Worm (Caenorhabditis elegans) whole organism, L4 larva: ENCODE data around the gene fbxa-209.

Source experiments
- D1046.2 ChIP-seq: fragments of 200-800 bp; sonication (Bioruptor generic); IDR thresholded peaks from 2 replicates; pipeline ENCODE4 v1.3.6; 2022; ENCODE audit warnings: missing genetic modification characterization, missing compliant biosample characterization
- F26F4.8 ChIP-seq: fragments of 200-800 bp; sonication (Bioruptor generic); conservative IDR thresholded peaks from 2 replicates; pipeline ENCODE4 v1.3.6; 2022; ENCODE audit warnings: missing genetic modification characterization, missing compliant biosample characterization
- F44E2.7 ChIP-seq: fragments of 200-800 bp; sonication (Bioruptor generic); IDR thresholded peaks from 2 replicates; pipeline ENCODE4 v2.1.2; 2022; ENCODE audit warnings: missing genetic modification characterization, missing compliant biosample characterization
- R02D3.7 ChIP-seq: fragments of 150-350 bp; sonication (generic microtip); optimal IDR thresholded peaks from 3 replicates; lab custom pipeline; 2014; ENCODE audit warnings: missing biosample characterization, missing genetic modification characterization
- T20F7.1 ChIP-seq: fragments of 200-800 bp; sonication (Bioruptor generic); optimal IDR thresholded peaks from 2 replicates; lab custom pipeline; 2018; ENCODE audit warnings: mild to moderate bottlenecking, missing genetic modification characterization, missing compliant biosample characterization
- T26A8.4 ChIP-seq: fragments of 200-800 bp; sonication (Bioruptor generic); IDR thresholded peaks from 2 replicates; pipeline ENCODE4 v1.3.6; 2022; ENCODE audit warnings: missing genetic modification characterization, missing compliant biosample characterization
- Y75B8A.6 ChIP-seq: fragments of 200-800 bp; sonication (Bioruptor generic); IDR thresholded peaks from 2 replicates; pipeline ENCODE4 v1.3.6; 2022; ENCODE audit warnings: missing genetic modification reagents, missing genetic modification characterization, missing compliant biosample characterization
- ZK546.5 ChIP-seq, 2 experiments: sonication (generic microtip); optimal IDR thresholded peaks; 2 replicates each; lab custom pipeline; 2017; ENCODE audit warnings: missing biosample characterization in 2 of 2, missing genetic modification characterization in 2 of 2
- aly-2 ChIP-seq: sonication (generic microtip); optimal IDR thresholded peaks from 2 replicates; lab custom pipeline; 2018; ENCODE audit warnings: missing biosample characterization, missing genetic modification characterization
- ceh-20 ChIP-seq: fragments of 200-800 bp; sonication (Bioruptor generic); IDR thresholded peaks from 2 replicates; pipeline ENCODE4 v1.3.6; 2022; ENCODE audit warnings: missing genetic modification reagents, missing genetic modification characterization, missing compliant biosample characterization
- ceh-32 ChIP-seq: sonication (generic microtip); optimal IDR thresholded peaks from 2 replicates; lab custom pipeline; 2016; ENCODE audit warnings: mild to moderate bottlenecking, missing genetic modification characterization, missing compliant biosample characterization; ENCODE audit not compliant: poor library complexity
- ceh-44 ChIP-seq: fragments of 200-800 bp; sonication (Bioruptor generic); IDR thresholded peaks from 2 replicates; pipeline ENCODE4 v1.3.6; 2022; ENCODE audit warnings: missing genetic modification reagents, missing genetic modification characterization, missing compliant biosample characterization
- daf-12 ChIP-seq: fragments of 150-350 bp; optimal IDR thresholded peaks from 2 replicates; lab custom pipeline; 2014; ENCODE audit warnings: missing biosample characterization, missing genetic modification reagents, missing genetic modification characterization
- daf-16 ChIP-seq, 3 experiments: sonication (generic microtip); optimal IDR thresholded peaks; 2 replicates each; lab custom pipeline; 2016 to 2017; ENCODE audit warnings: missing genetic modification characterization in 3 of 3, missing genetic modification reagents in 3 of 3, mild to moderate bottlenecking in 2 of 3, missing compliant biosample characterization in 2 of 3, missing biosample characterization in 1 of 3, moderate library complexity in 1 of 3
- daf-8 ChIP-seq: fragments of 200-800 bp; sonication (Bioruptor generic); IDR thresholded peaks from 2 replicates; pipeline ENCODE4 v1.3.6; 2022; ENCODE audit warnings: missing genetic modification characterization, missing compliant biosample characterization
- dpl-1 ChIP-seq: fragments of 150-350 bp; optimal IDR thresholded peaks from 2 replicates; lab custom pipeline; 2014; ENCODE audit warnings: missing biosample characterization, missing genetic modification reagents, missing genetic modification characterization
- duxl-1 ChIP-seq: sonication (generic microtip); optimal IDR thresholded peaks from 2 replicates; lab custom pipeline; 2016; ENCODE audit warnings: mild to moderate bottlenecking, missing genetic modification characterization, moderate library complexity, missing compliant biosample characterization; ENCODE audit not compliant: poor library complexity
- egl-27 ChIP-seq: sonication (generic microtip); optimal IDR thresholded peaks from 3 replicates; lab custom pipeline; 2017; ENCODE audit warnings: missing biosample characterization, missing genetic modification reagents, missing genetic modification characterization
- egl-43 ChIP-seq: fragments of 200-800 bp; sonication (Bioruptor generic); IDR thresholded peaks from 2 replicates; pipeline ENCODE4 v1.3.6; 2022; ENCODE audit warnings: missing genetic modification reagents, missing genetic modification characterization, missing compliant biosample characterization
- fos-1 ChIP-seq: fragments of 150-350 bp; optimal IDR thresholded peaks from 2 replicates; lab custom pipeline; 2014; ENCODE audit warnings: missing biosample characterization, missing genetic modification characterization
- hif-1 ChIP-seq, 2 experiments: sonication (generic microtip); optimal IDR thresholded peaks; 2 replicates each; lab custom pipeline; 2016 to 2017; ENCODE audit warnings: missing compliant biosample characterization in 2 of 2, missing genetic modification characterization in 2 of 2, missing genetic modification reagents in 2 of 2, missing genotype in 2 of 2, mild to moderate bottlenecking in 1 of 2
- hlh-11 ChIP-seq: fragments of 200-800 bp; sonication (Bioruptor generic); optimal IDR thresholded peaks from 2 replicates; lab custom pipeline; 2018; ENCODE audit warnings: mild to moderate bottlenecking, missing genetic modification characterization, missing compliant biosample characterization
- jun-1 ChIP-seq: fragments of 150-350 bp; optimal IDR thresholded peaks from 2 replicates; lab custom pipeline; 2014; ENCODE audit warnings: missing biosample characterization, missing genetic modification reagents, missing genetic modification characterization
- lin-1 ChIP-seq: fragments of 200-800 bp; sonication (Bioruptor generic); IDR thresholded peaks from 2 replicates; pipeline ENCODE4 v1.3.6; 2022; ENCODE audit warnings: missing genetic modification reagents, missing genetic modification characterization, missing compliant biosample characterization
- lin-29 ChIP-seq: fragments of 200-800 bp; sonication (Bioruptor generic); IDR thresholded peaks from 2 replicates; pipeline ENCODE4 v1.3.6; 2022; ENCODE audit warnings: missing genetic modification reagents, missing genetic modification characterization, missing compliant biosample characterization
- lin-39 ChIP-seq: fragments of 150-350 bp; optimal IDR thresholded peaks from 2 replicates; lab custom pipeline; 2014; ENCODE audit warnings: missing biosample characterization, missing genetic modification reagents, missing genetic modification characterization
- lsy-2 ChIP-seq, 2 experiments: fragments of 150-350 bp in 1 of 2; sonication (generic microtip) in 1 of 2; optimal IDR thresholded peaks; 2 replicates each; lab custom pipeline; 2014 to 2017; ENCODE audit warnings: missing biosample characterization in 2 of 2, missing genetic modification characterization in 2 of 2
- mdt-29 ChIP-seq: fragments of 200-800 bp; sonication (Bioruptor generic); IDR thresholded peaks from 2 replicates; pipeline ENCODE4 v1.3.6; 2022; ENCODE audit warnings: missing genetic modification reagents, missing genetic modification characterization, missing compliant biosample characterization
- mes-2 ChIP-seq: sonication (generic microtip); optimal IDR thresholded peaks from 2 replicates; lab custom pipeline; 2016; ENCODE audit warnings: missing genotype, mild to moderate bottlenecking, missing genetic modification characterization, missing compliant biosample characterization; ENCODE audit not compliant: poor library complexity, severe bottlenecking
- mxl-3 ChIP-seq: fragments of 200-800 bp; sonication (Bioruptor generic); optimal IDR thresholded peaks from 2 replicates; lab custom pipeline; 2018; ENCODE audit warnings: mild to moderate bottlenecking, missing genetic modification characterization, missing compliant biosample characterization
- nhr-28 ChIP-seq: fragments of 150-350 bp; optimal IDR thresholded peaks from 2 replicates; lab custom pipeline; 2014; ENCODE audit warnings: missing biosample characterization, missing genetic modification characterization
- nhr-42 ChIP-seq: fragments of 200-800 bp; sonication (Bioruptor generic); IDR thresholded peaks from 2 replicates; pipeline ENCODE4 v1.3.6; 2022; ENCODE audit warnings: missing genetic modification characterization, missing compliant biosample characterization
- nhr-77 ChIP-seq: fragments of 150-350 bp; optimal IDR thresholded peaks from 2 replicates; lab custom pipeline; 2014; ENCODE audit warnings: missing biosample characterization, missing genetic modification characterization
- php-3 ChIP-seq: fragments of 200-800 bp; sonication (Bioruptor generic); IDR thresholded peaks from 2 replicates; pipeline ENCODE4 v1.3.6; 2022; ENCODE audit warnings: missing genetic modification reagents, missing genetic modification characterization, missing compliant biosample characterization
- rbr-2 ChIP-seq: sonication (generic microtip); optimal IDR thresholded peaks from 2 replicates; lab custom pipeline; 2016; ENCODE audit warnings: missing genotype, missing genetic modification characterization, missing compliant biosample characterization
- sdz-12 ChIP-seq: fragments of 200-800 bp; sonication (Bioruptor generic); optimal IDR thresholded peaks from 2 replicates; lab custom pipeline; 2018; ENCODE audit warnings: mild to moderate bottlenecking, missing genetic modification characterization, missing compliant biosample characterization
- set-16 ChIP-seq: fragments of 200-800 bp; sonication (Bioruptor generic); IDR thresholded peaks from 2 replicates; pipeline ENCODE4 v1.3.6; 2022; ENCODE audit warnings: missing genetic modification reagents, missing genetic modification characterization, missing compliant biosample characterization
- snpc-4 ChIP-seq: fragments of 150-350 bp; optimal IDR thresholded peaks from 2 replicates; lab custom pipeline; 2014; ENCODE audit warnings: missing biosample characterization, missing genetic modification characterization
- spr-1 ChIP-seq: sonication (generic microtip); optimal IDR thresholded peaks from 2 replicates; lab custom pipeline; 2016; ENCODE audit warnings: mild to moderate bottlenecking, missing genetic modification characterization, missing compliant biosample characterization
- tag-97 ChIP-seq: fragments of 200-800 bp; sonication (Bioruptor generic); IDR thresholded peaks from 2 replicates; pipeline ENCODE4 v1.3.6; 2022; ENCODE audit warnings: missing genetic modification characterization, missing compliant biosample characterization
- tra-1 ChIP-seq: fragments of 200-800 bp; sonication (Bioruptor generic); IDR thresholded peaks from 2 replicates; pipeline ENCODE4 v1.3.6; 2022; ENCODE audit warnings: missing genetic modification reagents, missing genetic modification characterization, missing compliant biosample characterization
- unc-130 ChIP-seq: sonication (generic microtip); optimal IDR thresholded peaks from 2 replicates; lab custom pipeline; 2016; ENCODE audit warnings: missing genetic modification reagents, missing genetic modification characterization, missing compliant biosample characterization
- zfp-3 ChIP-seq: fragments of 200-800 bp; sonication (Bioruptor generic); conservative IDR thresholded peaks from 2 replicates; pipeline ENCODE4 v1.3.6; 2022; ENCODE audit warnings: missing genetic modification reagents, missing genetic modification characterization, missing compliant biosample characterization
- zip-11 ChIP-seq: fragments of 200-800 bp; sonication (Bioruptor generic); IDR thresholded peaks from 2 replicates; pipeline ENCODE4 v1.3.6; 2022; ENCODE audit warnings: missing genetic modification characterization, missing compliant biosample characterization
- zip-2 ChIP-seq: fragments of 150-350 bp; optimal IDR thresholded peaks from 2 replicates; lab custom pipeline; 2014; ENCODE audit warnings: missing biosample characterization, missing genetic modification characterization

Gene fbxa-209

ce11 chrV:15415951-15416350 lies 10.9 kb downstream of the fbxa-209 start, which contains the start of gene srh-265:
TSS of gene srh-265 (plus strand) at chrV:15416251.
- TF ChIP-seq sdz-12 (GFP tag; lab: Kevin White, UChicago) (no peak), nhr-77 (tag; lab: Kevin White, UChicago) (no peak), spr-1 (tag; lab: Kevin White, UChicago) (no peak), php-3 (GFP tag; lab: Robert Waterston, UW) (no peak), F44E2.7 (GFP tag; lab: Robert Waterston, UW) (no peak), mes-2 (tag; lab: Kevin White, UChicago) (no peak), unc-130 (GFP tag; lab: Kevin White, UChicago) (no peak), mxl-3 (no peak), zip-2 (tag; lab: Kevin White, UChicago) (no peak), zfp-3 (no peak), hif-1 (tag; optimal IDR thresholded peaks at IDR 0.05; lab: Kevin White, UChicago) (no peak), ceh-44 (no peak), ceh-20 (no peak), ceh-32 (tag; lab: Kevin White, UChicago) (no peak), lin-29 (GFP tag; lab: Robert Waterston, UW) (no peak), hlh-11 (tag; lab: Kevin White, UChicago) (no peak), set-16 (GFP tag; lab: Robert Waterston, UW) (no peak), lin-1 (GFP tag; lab: Robert Waterston, UW) (no peak), tra-1 (GFP tag; lab: Robert Waterston, UW) (no peak)
- TF ChIP-seq, all 104 proteins: peak for 0

ce11 chrV:15413847-15414246 lies 13.0 kb downstream of the fbxa-209 start, which contains the start of gene srh-264:
TSS of gene srh-264 (plus strand) at chrV:15414147.
- TF ChIP-seq unc-130 (GFP tag; lab: Kevin White, UChicago), result no peak
- no peak for TF ChIP-seq nhr-28 (tag; lab: Kevin White, UChicago)
- TF ChIP-seq aly-2, result no peak
- no peak for TF ChIP-seq rbr-2
- no peak for TF ChIP-seq nhr-42 (GFP tag; lab: Robert Waterston, UW)
- no peak for TF ChIP-seq F26F4.8 (GFP tag; lab: Robert Waterston, UW)
- no peak for TF ChIP-seq duxl-1 (tag; lab: Kevin White, UChicago)
- no peak for TF ChIP-seq dpl-1 (GFP tag; lab: Kevin White, UChicago)
- TF ChIP-seq daf-16 (GFP tag; optimal IDR thresholded peaks at IDR 0.05; lab: Kevin White, UChicago), result no peak
- no peak for TF ChIP-seq daf-16 (tag; optimal IDR thresholded peaks at IDR 0.05; lab: Kevin White, UChicago)
- TF ChIP-seq T20F7.1 (GFP tag; lab: Kevin White, UChicago), result no peak

ce11 chrV:15412625-15413024 lies 14.2 kb downstream of the fbxa-209 start, which contains the start of gene srbc-63:
TSS of gene srbc-63 (minus strand) at chrV:15412725.
- no peak for TF ChIP-seq nhr-28 (tag; lab: Kevin White, UChicago)
- TF ChIP-seq daf-8 (GFP tag; lab: Robert Waterston, UW), result no peak
- TF ChIP-seq jun-1 (tag; lab: Kevin White, UChicago), result no peak
- no peak for TF ChIP-seq egl-43
- no peak for TF ChIP-seq Y75B8A.6 (GFP tag; lab: Robert Waterston, UW)
- TF ChIP-seq lsy-2 (tag; optimal IDR thresholded peaks at IDR 0.05; lab: Kevin White, UChicago), result no peak
- TF ChIP-seq aly-2, result no peak
- no peak for TF ChIP-seq lin-39 (tag; lab: Kevin White, UChicago)
- TF ChIP-seq tag-97 (GFP tag; lab: Robert Waterston, UW), result no peak
- TF ChIP-seq, all 104 proteins: peak for 0

- TF ChIP-seq R02D3.7 (tag; lab: Kevin White, UChicago) (no peak), lsy-2 (tag; optimal IDR thresholded peaks at IDR 0.05; lab: Kevin White, UChicago) (no peak), daf-12 (no peak), nhr-28 (tag; lab: Kevin White, UChicago) (no peak), snpc-4 (tag; lab: Kevin White, UChicago) (no peak), tag-97 (GFP tag; lab: Robert Waterston, UW) (no peak), nhr-77 (tag; lab: Kevin White, UChicago) (no peak), T26A8.4 (GFP tag; lab: Robert Waterston, UW) (no peak), mdt-29 (GFP tag; lab: Robert Waterston, UW) (no peak), egl-27 (tag; lab: Kevin White, UChicago) (no peak), D1046.2 (GFP tag; lab: Robert Waterston, UW) (no peak), zip-11 (no peak), ZK546.5 (tag; optimal IDR thresholded peaks at IDR 0.05; lab: Kevin White, UChicago) (no peak), aly-2 (no peak), fos-1 (no peak), lin-39 (tag; lab: Kevin White, UChicago) (no peak)
Observed at ce11 chrV:15406928-15407327, 19.9 kb downstream of the fbxa-209 start, which contains the start of gene srh-257. TSS of gene srh-257 (plus strand) at chrV:15407228.
